Fruit fly (Drosophila melanogaster) whole organism, embryonic: Measurements from ENCODE around the gene BTBD9.
A peak's percentile ranks its signal among the peaks of the same experiment; 100 is the strongest.

Experiments
- Atf-2 ChIP-seq: fragments of 200-800 bp; sonication (Bioruptor generic); optimal IDR thresholded peaks from 2 replicates; lab custom pipeline; 2016; ENCODE audit warnings: missing biosample characterization, missing genetic modification characterization
- Awh ChIP-seq: fragments of 200-800 bp; sonication (Bioruptor generic); IDR thresholded peaks from 2 replicates; pipeline ENCODE4, ENCODE4 v1.3.6; 2022; ENCODE audit warnings: missing biosample characterization, missing genetic modification characterization
- CG10462 ChIP-seq: fragments of 200-800 bp; sonication (Bioruptor generic); optimal IDR thresholded peaks from 2 replicates; lab custom pipeline; 2016; ENCODE audit warnings: missing biosample characterization, missing genetic modification characterization
- CG10543 ChIP-seq: fragments of 200-800 bp; sonication (Bioruptor generic); optimal IDR thresholded peaks from 3 replicates; lab custom pipeline; 2017; ENCODE audit warnings: missing biosample characterization, mild to moderate bottlenecking, missing genetic modification characterization, moderate library complexity
- CG10565 ChIP-seq: fragments of 200-800 bp; sonication (Bioruptor generic); optimal IDR thresholded peaks from 3 replicates; lab custom pipeline; 2016; ENCODE audit warnings: missing biosample characterization, mild to moderate bottlenecking, missing genetic modification characterization
- CG12391 ChIP-seq: fragments of 200-800 bp; sonication (Bioruptor generic); optimal IDR thresholded peaks from 3 replicates; lab custom pipeline; 2018; ENCODE audit warnings: missing biosample characterization, mild to moderate bottlenecking, missing genetic modification characterization, moderate library complexity
- CG12769 ChIP-seq: fragments of 200-800 bp; sonication (Bioruptor generic); optimal IDR thresholded peaks from 2 replicates; lab custom pipeline; 2019; ENCODE audit warnings: missing biosample characterization, mild to moderate bottlenecking, missing genetic modification characterization, moderate library complexity
- CG13775 ChIP-seq: fragments of 200-800 bp; sonication (Bioruptor generic); optimal IDR thresholded peaks from 3 replicates; lab custom pipeline; 2017; ENCODE audit warnings: missing biosample characterization, mild to moderate bottlenecking, missing genetic modification characterization
- CG14014 ChIP-seq: fragments of 200-800 bp; sonication (Bioruptor generic); IDR thresholded peaks from 2 replicates; pipeline ENCODE4 v1.3.6; 2022; ENCODE audit warnings: missing biosample characterization, missing genetic modification characterization
- CG1832 ChIP-seq: fragments of 200-800 bp; sonication (Bioruptor generic); optimal IDR thresholded peaks from 2 replicates; lab custom pipeline; 2017; ENCODE audit warnings: missing biosample characterization, mild to moderate bottlenecking, missing genetic modification characterization, inconsistent platforms
- CG18764 ChIP-seq: fragments of 200-800 bp; sonication (Bioruptor generic); optimal IDR thresholded peaks from 3 replicates; lab custom pipeline; 2016; ENCODE audit warnings: missing biosample characterization, missing genetic modification characterization
- CG2202 ChIP-seq: fragments of 200-800 bp; sonication (Bioruptor generic); optimal IDR thresholded peaks from 2 replicates; lab custom pipeline; 2018; ENCODE audit warnings: missing biosample characterization, mild to moderate bottlenecking, missing genetic modification characterization
- CG2712 ChIP-seq: fragments of 200-800 bp; optimal IDR thresholded peaks from 3 replicates; lab custom pipeline; 2019; ENCODE audit warnings: missing biosample characterization, mild to moderate bottlenecking, missing genetic modification characterization, moderate library complexity
- CG31224 ChIP-seq: fragments of 200-800 bp; sonication (Bioruptor generic); IDR thresholded peaks from 2 replicates; pipeline ENCODE4 v1.3.6; 2022; ENCODE audit warnings: missing biosample characterization, missing genetic modification characterization
- CG3163 ChIP-seq: fragments of 200-800 bp; sonication (Bioruptor generic); optimal IDR thresholded peaks from 3 replicates; lab custom pipeline; 2016; ENCODE audit warnings: missing biosample characterization, missing genetic modification characterization
- CG32532 ChIP-seq: fragments of 200-800 bp; sonication (Bioruptor generic); IDR thresholded peaks from 2 replicates; pipeline ENCODE4 v1.3.6; 2022; ENCODE audit warnings: missing biosample characterization, missing genetic modification characterization
- CG32767 ChIP-seq: fragments of 200-800 bp; sonication (Bioruptor generic); IDR thresholded peaks from 2 replicates; pipeline ENCODE4 v1.3.6; 2022; ENCODE audit warnings: missing biosample characterization, missing genetic modification characterization
- CG3995 ChIP-seq: fragments of 200-800 bp; sonication (Bioruptor generic); optimal IDR thresholded peaks from 3 replicates; lab custom pipeline; 2016; ENCODE audit warnings: missing biosample characterization, missing genetic modification characterization
- CG5245 ChIP-seq: fragments of 200-800 bp; sonication (Bioruptor generic); optimal IDR thresholded peaks from 3 replicates; lab custom pipeline; 2016; ENCODE audit warnings: missing biosample characterization, missing genetic modification characterization
- CG8388 ChIP-seq: fragments of 200-800 bp; sonication (Bioruptor generic); optimal IDR thresholded peaks from 2 replicates; lab custom pipeline; 2019; ENCODE audit warnings: missing biosample characterization, mild to moderate bottlenecking, missing genetic modification characterization, moderate library complexity
- D19A ChIP-seq: fragments of 200-800 bp; optimal IDR thresholded peaks from 3 replicates; lab custom pipeline; 2019; ENCODE audit warnings: missing biosample characterization, mild to moderate bottlenecking, missing genetic modification characterization, moderate library complexity
- HLH3B ChIP-seq: fragments of 200-800 bp; sonication (Bioruptor generic); IDR thresholded peaks from 2 replicates; pipeline ENCODE4 v1.3.6; 2022; ENCODE audit warnings: missing biosample characterization, missing genetic modification characterization
- Hr3 ChIP-seq: fragments of 200-800 bp; sonication (Bioruptor generic); optimal IDR thresholded peaks from 3 replicates; lab custom pipeline; 2016; ENCODE audit warnings: missing biosample characterization, missing genetic modification characterization
- Lpt ChIP-seq: fragments of >200 bp; optimal IDR thresholded peaks from 2 replicates; lab custom pipeline; 2018; ENCODE audit warnings: missing biosample characterization, missing genetic modification characterization
- Opbp ChIP-seq: fragments of 200-800 bp; sonication (Bioruptor generic); IDR thresholded peaks from 3 replicates; pipeline ENCODE4 v1.3.6; 2022; ENCODE audit warnings: missing biosample characterization, missing genetic modification characterization; ENCODE audit not compliant: partially characterized antibody
- PHDP ChIP-seq: fragments of 200-800 bp; sonication (Bioruptor generic); optimal IDR thresholded peaks from 3 replicates; lab custom pipeline; 2018; ENCODE audit warnings: missing biosample characterization, mild to moderate bottlenecking, missing genetic modification characterization, moderate library complexity
- Sry-β ChIP-seq: fragments of 200-800 bp; sonication (Bioruptor generic); optimal IDR thresholded peaks from 2 replicates; lab custom pipeline; 2018; ENCODE audit warnings: missing biosample characterization, mild to moderate bottlenecking, missing genetic modification characterization, moderate library complexity
- Usf ChIP-seq: fragments of 200-800 bp; sonication (Bioruptor generic); optimal IDR thresholded peaks from 2 replicates; lab custom pipeline; 2017; ENCODE audit warnings: missing genotype, missing biosample characterization, missing genetic modification characterization
- al ChIP-seq: fragments of 200-800 bp; sonication (Bioruptor generic); IDR thresholded peaks from 2 replicates; pipeline ENCODE4 v1.3.6; 2022; ENCODE audit warnings: missing biosample characterization, missing genetic modification characterization
- aop ChIP-seq: fragments of 200-800 bp; sonication (Bioruptor generic); IDR thresholded peaks from 2 replicates; pipeline ENCODE4 v1.3.6; 2022; ENCODE audit warnings: missing biosample characterization, missing genetic modification characterization
- cato ChIP-seq: fragments of 200-800 bp; sonication (Bioruptor generic); optimal IDR thresholded peaks from 2 replicates; lab custom pipeline; 2016; ENCODE audit warnings: missing biosample characterization, missing genetic modification characterization, borderline replicate concordance
- corto ChIP-seq: fragments of 200-800 bp; sonication (Bioruptor generic); optimal IDR thresholded peaks from 2 replicates; lab custom pipeline; 2016; ENCODE audit warnings: missing biosample characterization, mild to moderate bottlenecking, missing genetic modification characterization, moderate library complexity
- dpn ChIP-seq, 2 experiments: fragments of 200-800 bp; sonication (Bioruptor generic); optimal IDR thresholded peaks; 3 replicates each; lab custom pipeline; 2016; ENCODE audit warnings: missing biosample characterization in 2 of 2, missing genetic modification characterization in 2 of 2
- fd3F ChIP-seq: fragments of 200-800 bp; sonication (Bioruptor generic); optimal IDR thresholded peaks from 2 replicates; lab custom pipeline; 2018; ENCODE audit warnings: missing biosample characterization, mild to moderate bottlenecking, missing genetic modification characterization, moderate library complexity
- ftz-f1 ChIP-seq: fragments of 200-800 bp; sonication (Bioruptor generic); optimal IDR thresholded peaks from 2 replicates; lab custom pipeline; 2016; ENCODE audit warnings: missing biosample characterization, missing genetic modification characterization
- fu2 ChIP-seq: fragments of 200-800 bp; sonication (Bioruptor generic); optimal IDR thresholded peaks from 2 replicates; lab custom pipeline; 2016; ENCODE audit warnings: missing biosample characterization, missing genetic modification characterization
- grn ChIP-seq: fragments of 200-800 bp; sonication (Bioruptor generic); optimal IDR thresholded peaks from 3 replicates; lab custom pipeline; 2017; ENCODE audit warnings: missing biosample characterization, missing genetic modification characterization
- gsb-n ChIP-seq: fragments of 200-800 bp; sonication (Bioruptor generic); optimal IDR thresholded peaks from 3 replicates; lab custom pipeline; 2018; ENCODE audit warnings: missing biosample characterization, mild to moderate bottlenecking, missing genetic modification characterization
- hth ChIP-seq: fragments of >200 bp; optimal IDR thresholded peaks from 2 replicates; lab custom pipeline; 2017; ENCODE audit warnings: inconsistent platforms
- kni ChIP-seq: fragments of 200-800 bp; sonication (Bioruptor generic); optimal IDR thresholded peaks from 3 replicates; lab custom pipeline; 2017; ENCODE audit warnings: mild to moderate bottlenecking, missing biosample characterization, missing genetic modification reagents, missing genetic modification characterization
- knrl ChIP-seq: fragments of 200-800 bp; sonication (Bioruptor generic); IDR thresholded peaks from 3 replicates; pipeline ENCODE4 v1.3.6; 2022; ENCODE audit warnings: missing biosample characterization, missing genetic modification characterization; ENCODE audit not compliant: partially characterized antibody
- luna ChIP-seq: fragments of 200-800 bp; sonication (Bioruptor generic); optimal IDR thresholded peaks from 2 replicates; lab custom pipeline; 2016; ENCODE audit warnings: missing biosample characterization, missing genetic modification characterization
- nerfin-1 ChIP-seq: fragments of 200-800 bp; sonication (Bioruptor generic); optimal IDR thresholded peaks from 3 replicates; lab custom pipeline; 2019; ENCODE audit warnings: missing biosample characterization, mild to moderate bottlenecking, missing genetic modification characterization, moderate library complexity
- pfk ChIP-seq: fragments of 200-800 bp; sonication (Bioruptor generic); optimal IDR thresholded peaks from 2 replicates; lab custom pipeline; 2018; ENCODE audit warnings: missing biosample characterization, mild to moderate bottlenecking, missing genetic modification characterization, moderate library complexity
- psq ChIP-seq: fragments of 200-800 bp; sonication (Bioruptor generic); optimal IDR thresholded peaks from 2 replicates; lab custom pipeline; 2017; ENCODE audit warnings: missing biosample characterization, missing genetic modification characterization
- row ChIP-seq: fragments of 200-800 bp; sonication (Bioruptor generic); IDR thresholded peaks from 3 replicates; pipeline ENCODE4 v1.3.6; 2022; ENCODE audit warnings: missing biosample characterization, missing genetic modification characterization
- run ChIP-seq: fragments of 200-800 bp; sonication (Bioruptor generic); optimal IDR thresholded peaks from 3 replicates; lab custom pipeline; 2018; ENCODE audit warnings: missing biosample characterization, mild to moderate bottlenecking, missing genetic modification characterization
- scrt ChIP-seq: fragments of 200-800 bp; sonication (Bioruptor generic); optimal IDR thresholded peaks from 2 replicates; lab custom pipeline; 2018; ENCODE audit warnings: missing biosample characterization, mild to moderate bottlenecking, missing genetic modification characterization, moderate library complexity
- seq ChIP-seq: fragments of 200-800 bp; sonication (Bioruptor generic); IDR thresholded peaks from 2 replicates; pipeline ENCODE4 v1.3.6; 2022; ENCODE audit warnings: missing biosample characterization, missing genetic modification characterization
- sna ChIP-seq: fragments of 200-800 bp; sonication (Bioruptor generic); IDR thresholded peaks from 2 replicates; pipeline ENCODE4 v1.3.6; 2022; ENCODE audit warnings: missing biosample characterization, missing genetic modification characterization; ENCODE audit not compliant: partially characterized antibody
- wek ChIP-seq: fragments of 200-800 bp; sonication (Bioruptor generic); optimal IDR thresholded peaks from 3 replicates; lab custom pipeline; 2018; ENCODE audit warnings: missing biosample characterization, mild to moderate bottlenecking, missing genetic modification characterization, moderate library complexity

BTBD9 gene

DNA sequence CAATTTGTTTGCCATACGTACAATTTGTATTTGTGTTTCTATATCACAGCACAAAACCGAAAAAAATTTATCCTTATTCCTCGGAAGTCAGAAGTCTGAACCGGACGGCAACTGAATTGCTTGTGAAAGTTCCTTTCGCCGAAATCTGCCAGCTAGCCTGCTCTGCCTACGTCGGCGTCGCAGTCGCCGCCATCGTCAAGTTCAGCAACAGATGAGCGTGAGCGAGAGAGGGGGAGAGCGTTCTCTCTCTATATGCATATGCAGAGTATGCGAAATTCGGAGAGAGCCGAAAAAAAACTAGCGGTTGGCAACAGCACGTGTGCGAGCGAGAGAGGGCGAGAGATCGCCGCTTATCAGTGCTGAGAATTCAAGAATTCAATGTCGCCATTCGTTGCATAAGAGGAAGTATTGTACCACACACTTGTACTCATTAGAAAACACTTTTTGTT is 16.0 kb downstream of the BTBD9 start (continued):
- no peak for TF ChIP-seq fu2 (GFP tag; lab: Kevin White, UChicago)
- TF ChIP-seq aop (GFP tag; lab: Robert Waterston, UW), result no peak
- peak; percentile 73 for TF ChIP-seq CG1832 (GFP tag; lab: Kevin White, UChicago)
- peak; percentile 94 for TF ChIP-seq scrt
- TF ChIP-seq Atf-2 (GFP tag; lab: Kevin White, UChicago), result no peak
- TF ChIP-seq row, result peak; percentile 20; the same call in 2 of the 3 replicates
- peak; percentile 61; the same call in 1 of the 2 replicates for TF ChIP-seq CG32532 (GFP tag; lab: Robert Waterston, UW)
- no peak for TF ChIP-seq CG18764 (GFP tag; lab: Kevin White, UChicago)
- TF ChIP-seq CG10543, result peak; percentile 2
- no peak for TF ChIP-seq dpn (GFP tag; optimal IDR thresholded peaks at IDR 0.05; lab: Kevin White, UChicago)
- TF ChIP-seq hth (lab: Kevin White, UChicago), result no peak
- no peak for TF ChIP-seq gsb-n (tag; lab: Kevin White, UChicago)
- TF ChIP-seq Usf, result no peak
- TF ChIP-seq psq (GFP tag; lab: Kevin White, UChicago), result no peak
- no peak for TF ChIP-seq fd3F
- peak; percentile 55 for TF ChIP-seq ftz-f1 (GFP tag; lab: Kevin White, UChicago)
- TF ChIP-seq kni (GFP tag; lab: Kevin White, UChicago), result no peak
- TF ChIP-seq nerfin-1 (tag; lab: Kevin White, UChicago), result no peak
- no peak for TF ChIP-seq CG32767 (GFP tag; lab: Robert Waterston, UW)
- TF ChIP-seq CG2712 (tag; lab: Kevin White, UChicago), result no peak
- TF ChIP-seq run (tag; lab: Kevin White, UChicago), result no peak
- no peak for TF ChIP-seq PHDP (tag; lab: Kevin White, UChicago)
- TF ChIP-seq sna (GFP tag; lab: Robert Waterston, UW), result 0 out of 2 replicates have a peak, but pooled peaks have one; percentile 26
- TF ChIP-seq wek (GFP tag; lab: Kevin White, UChicago), result no peak
- TF ChIP-seq CG10565 (GFP tag; lab: Kevin White, UChicago), result no peak
- no peak for TF ChIP-seq al (GFP tag; lab: Robert Waterston, UW)
- TF ChIP-seq CG13775 (GFP tag; lab: Kevin White, UChicago), result no peak
- peak; percentile 12 for TF ChIP-seq corto (GFP tag; lab: Kevin White, UChicago)
- no peak for TF ChIP-seq grn (GFP tag; lab: Kevin White, UChicago)
- TF ChIP-seq cato, result no peak
- TF ChIP-seq CG5245 (GFP tag; lab: Kevin White, UChicago), result no peak
- no peak for TF ChIP-seq pfk
- TF ChIP-seq HLH3B, result no peak
- no peak for TF ChIP-seq seq (GFP tag; lab: Robert Waterston, UW)
- TF ChIP-seq Awh (GFP tag; lab: Robert Waterston, UW), result no peak
- no peak for TF ChIP-seq Sry-β (GFP tag; lab: Kevin White, UChicago)
- peak; percentile 20 for TF ChIP-seq CG12769
- TF ChIP-seq Hr3, result no peak
- TF ChIP-seq CG31224 (GFP tag; lab: Robert Waterston, UW), result no peak
- TF ChIP-seq luna (GFP tag; lab: Kevin White, UChicago), result no peak
- no peak; the same call in 1 of the 2 replicates for TF ChIP-seq CG14014 (GFP tag; lab: Robert Waterston, UW)
- no peak for TF ChIP-seq CG10462 (GFP tag; lab: Kevin White, UChicago)
- no peak for TF ChIP-seq Lpt (GFP tag; lab: Kevin White, UChicago)
- no peak for TF ChIP-seq CG3995 (GFP tag; lab: Kevin White, UChicago)
- TF ChIP-seq CG2202 (tag; lab: Kevin White, UChicago), result no peak
- TF ChIP-seq CG12391, result no peak
- no peak for TF ChIP-seq CG8388 (GFP tag; lab: Kevin White, UChicago)
- TF ChIP-seq knrl (GFP tag; lab: Robert Waterston, UW), result no peak
- TF ChIP-seq Opbp (GFP tag; lab: Robert Waterston, UW), result no peak
- TF ChIP-seq CG3163 (GFP tag; lab: Kevin White, UChicago), result peak; percentile 71
- peak; percentile 96 for TF ChIP-seq D19A (tag; lab: Kevin White, UChicago)
